Fruit fly (Drosophila melanogaster) S2 (cell line): ENCODE data around the gene CG11068.
A peak's percentile ranks its signal among the peaks of the same experiment; 100 is the strongest.

Experiments used
- CG8478 ChIP-seq: fragments of >200 bp; optimal IDR thresholded peaks from 2 replicates; lab custom pipeline; 2018
- CTCF ChIP-seq, 2 experiments: fragments of >200 bp; optimal IDR thresholded peaks; 2 replicates each; lab custom pipeline; 2018

Gene CG11068

DNA sequence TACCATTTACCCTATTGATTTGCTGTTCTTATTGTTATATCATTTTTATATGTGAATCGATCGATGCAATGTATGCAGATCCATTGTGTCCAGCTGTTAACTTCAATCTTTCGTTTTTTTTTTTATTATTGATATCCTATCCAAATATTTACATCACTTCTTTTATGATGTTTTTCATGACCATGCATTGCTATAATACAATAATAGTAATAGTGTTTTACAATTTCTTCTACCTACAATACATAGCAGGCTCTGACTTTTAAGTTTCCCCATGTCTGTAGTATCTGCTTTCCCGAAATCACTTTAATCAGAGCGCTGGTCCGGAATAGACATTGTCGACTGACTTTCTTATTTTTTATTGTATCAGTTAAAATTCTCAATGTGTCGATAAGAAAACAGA is at the start of gene CG11068:
Gene CG11068 (plus strand): TSS at position 301 of the 400 bp plus-strand sequence.
- TF ChIP-seq CTCF (optimal IDR thresholded peaks at IDR 0.05; lab: Kevin White, UChicago): no peak
- TF ChIP-seq CG8478 (lab: Kevin White, UChicago): no peak

DNA sequence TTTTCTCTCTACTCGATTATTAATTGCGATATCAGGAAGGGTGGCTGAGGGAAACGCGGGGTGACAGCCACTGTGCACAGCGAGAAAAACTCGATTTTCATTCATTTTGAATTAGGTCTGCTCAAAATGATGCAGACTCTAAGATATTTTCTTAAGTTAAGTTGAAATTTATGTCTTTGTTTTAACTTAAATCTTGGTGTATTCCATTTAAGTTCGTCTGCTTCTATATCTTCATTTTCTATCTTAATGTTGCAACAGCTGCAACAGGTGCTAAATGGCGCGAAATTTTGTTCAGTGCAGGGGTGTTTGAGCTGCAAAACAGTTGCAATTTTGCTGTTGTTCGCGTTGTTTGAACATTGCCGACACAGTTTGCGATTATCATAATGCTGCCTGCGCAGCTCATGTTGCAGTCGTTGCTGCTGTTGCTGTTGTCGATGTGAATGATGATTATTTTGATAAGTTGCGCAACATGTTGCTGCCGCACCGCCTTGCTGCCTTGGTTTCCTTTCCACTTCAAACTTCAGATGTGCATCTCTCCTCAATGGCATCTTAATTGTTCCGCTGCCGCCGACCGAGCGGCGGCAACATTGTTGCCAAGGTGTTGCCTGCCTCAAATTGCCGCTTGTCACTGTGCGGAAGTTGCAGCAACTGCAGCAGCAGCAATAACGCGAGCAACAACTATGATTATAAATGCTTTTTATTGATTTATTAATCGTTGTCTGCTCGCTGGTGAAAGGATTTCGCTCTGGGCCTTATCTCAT is 48.8 kb upstream of the CG11068 start:
- no peak for TF ChIP-seq CTCF (optimal IDR thresholded peaks at IDR 0.05; lab: Kevin White, UChicago)
- no peak for TF ChIP-seq CG8478 (lab: Kevin White, UChicago)

DNA sequence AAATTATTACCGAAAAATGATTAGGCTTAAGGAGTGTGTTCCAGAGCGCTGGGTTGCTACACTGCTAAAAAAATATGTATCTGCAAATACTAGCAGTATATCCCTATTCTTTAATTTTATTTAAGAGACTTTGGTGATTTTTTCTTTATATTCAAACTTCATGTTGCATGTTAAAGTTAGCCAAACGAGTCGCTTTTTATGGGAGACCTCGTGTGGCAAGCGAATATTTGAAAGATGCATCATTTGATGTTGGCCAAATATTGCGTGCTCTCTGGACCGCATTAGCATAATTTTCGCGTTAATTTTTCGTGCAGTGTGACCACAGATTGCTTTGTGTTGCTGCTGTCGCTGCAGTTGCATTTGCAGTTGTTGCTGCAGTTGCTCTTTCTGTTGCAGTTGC is 47.9 kb upstream of the CG11068 start:
- TF ChIP-seq CG8478 (lab: Kevin White, UChicago) (no peak), CTCF (optimal IDR thresholded peaks at IDR 0.05; lab: Kevin White, UChicago) (no peak)

DNA sequence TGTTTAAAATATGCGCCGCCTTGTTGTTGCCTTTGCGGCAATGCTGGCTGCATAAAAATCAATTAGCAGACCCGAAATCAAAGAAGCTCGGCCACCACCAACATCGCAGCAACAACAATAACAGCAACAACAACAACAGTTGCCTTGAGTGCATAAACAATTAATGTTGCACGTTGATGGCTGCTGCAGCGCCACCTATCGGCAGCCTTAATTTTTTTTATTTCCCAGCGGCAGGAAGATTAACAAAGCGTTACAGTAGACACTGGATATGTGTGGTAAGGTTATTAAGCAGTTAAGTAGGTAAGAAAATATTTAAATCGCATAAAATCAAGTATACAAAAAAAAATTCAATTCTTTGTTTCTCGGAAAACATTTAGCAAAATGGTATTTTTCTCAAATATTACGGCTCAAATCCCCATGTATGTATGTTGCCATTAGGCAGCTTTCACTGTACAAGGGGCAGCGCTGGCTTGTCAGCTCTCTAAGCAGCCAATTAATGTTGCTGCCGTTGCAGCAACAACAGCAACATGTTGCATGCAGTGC is 46.0 kb upstream of the CG11068 start:
- TF ChIP-seq CG8478 (lab: Kevin White, UChicago) (no peak), CTCF (optimal IDR thresholded peaks at IDR 0.05; lab: Kevin White, UChicago) (peak; percentile 53 to 67)

DNA sequence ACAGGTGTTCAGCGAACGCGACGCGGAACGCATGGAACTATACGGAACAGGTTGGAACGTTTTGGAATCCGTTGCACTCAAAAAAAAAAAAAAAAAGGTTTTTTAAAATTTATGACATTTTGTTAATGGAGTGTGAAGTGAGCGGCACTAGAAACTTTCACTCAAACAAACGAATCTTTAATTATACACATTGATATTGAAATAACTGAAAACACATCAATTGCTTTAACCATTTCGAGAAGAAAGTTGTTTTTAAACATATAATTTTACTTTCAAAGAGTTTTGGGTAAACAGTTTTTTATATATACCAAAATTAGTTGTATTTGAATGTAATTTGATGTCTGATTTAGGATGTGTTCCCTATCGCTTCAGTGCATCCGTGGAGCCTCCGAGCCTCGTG is 43.9 kb upstream of the CG11068 start:
- TF ChIP-seq CTCF (optimal IDR thresholded peaks at IDR 0.05; lab: Kevin White, UChicago) (no peak), CG8478 (lab: Kevin White, UChicago) (no peak)

DNA sequence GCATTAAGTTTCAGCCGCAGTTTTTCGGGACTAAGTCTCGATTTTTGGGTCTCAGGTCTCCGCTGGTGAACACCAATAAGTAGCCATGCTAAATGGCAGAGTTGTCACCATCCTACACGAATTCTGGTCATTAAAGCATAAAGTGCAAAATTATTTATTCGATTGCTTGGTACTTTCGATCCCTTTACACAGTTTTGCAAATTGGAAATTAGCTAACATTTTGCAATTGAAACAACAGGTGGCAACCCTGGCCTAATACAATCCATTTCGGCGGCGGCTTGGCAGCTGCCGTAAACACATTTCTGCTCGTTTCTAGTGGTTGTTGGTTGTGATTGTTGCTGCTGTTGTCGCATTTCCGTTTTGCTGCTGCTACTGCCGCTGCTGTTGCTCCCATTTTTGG is 31.8 kb upstream of the CG11068 start:
- no peak for TF ChIP-seq CG8478 (lab: Kevin White, UChicago)

DNA sequence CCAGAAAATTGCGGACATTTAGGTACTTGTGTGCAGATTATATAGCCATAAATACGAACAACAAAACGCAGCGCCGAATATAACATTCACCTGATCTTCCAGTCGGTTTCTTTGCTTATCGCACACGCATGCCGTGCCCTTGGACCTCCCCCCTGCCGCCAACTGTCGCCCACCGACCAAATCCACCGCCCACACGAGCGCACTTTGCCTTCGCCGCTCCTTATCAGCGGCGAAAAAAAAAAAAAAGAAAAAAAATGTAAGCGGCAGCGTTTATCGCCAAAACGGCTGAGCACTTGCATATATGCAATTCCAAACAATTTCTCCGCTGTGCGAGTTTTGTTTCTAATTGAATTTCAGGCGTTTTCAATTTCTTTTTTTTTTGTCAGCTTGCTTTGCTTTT is 23.6 kb upstream of the CG11068 start:
- no peak for TF ChIP-seq CTCF (optimal IDR thresholded peaks at IDR 0.05; lab: Kevin White, UChicago)
- TF ChIP-seq CG8478 (lab: Kevin White, UChicago): no peak

DNA sequence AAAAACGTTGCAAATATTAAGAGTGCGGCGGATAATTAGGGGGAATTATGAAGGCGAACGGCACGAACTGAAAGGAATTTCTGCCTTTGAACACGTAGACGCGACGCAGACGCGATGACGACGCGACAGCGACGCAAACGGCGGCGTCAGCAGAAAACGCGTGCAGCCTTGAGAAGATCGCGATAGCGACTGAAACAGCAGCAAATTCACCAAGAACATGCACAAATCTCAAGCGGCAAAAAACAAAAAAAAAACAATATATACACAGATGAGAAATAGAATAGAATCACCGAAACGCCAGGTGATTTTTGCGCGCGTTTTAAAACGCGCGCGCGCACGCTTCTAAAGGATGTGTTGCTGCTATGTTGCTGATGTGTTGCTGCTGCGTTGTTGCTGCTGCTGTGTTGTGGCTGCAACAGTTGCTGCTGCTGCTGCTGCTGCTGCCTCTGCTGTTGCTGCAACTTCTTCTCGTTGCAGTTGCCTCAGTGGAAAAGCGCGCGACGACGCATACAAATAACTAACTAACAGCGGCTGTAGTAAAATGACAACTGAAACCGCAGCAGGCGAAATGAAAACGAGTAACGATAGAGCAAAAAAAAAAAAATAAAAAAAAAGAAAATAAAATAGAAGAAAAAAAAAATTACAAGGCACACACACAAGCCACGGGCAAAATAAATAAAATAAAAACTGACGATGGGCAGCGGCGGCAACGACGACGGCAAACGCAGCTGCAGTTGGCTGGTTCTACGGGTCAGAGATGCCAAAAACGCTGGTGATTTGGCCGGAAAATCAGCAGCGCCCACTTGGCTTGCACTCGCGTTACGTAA is 22.0 kb upstream of the CG11068 start:
- TF ChIP-seq CTCF (optimal IDR thresholded peaks at IDR 0.05; lab: Kevin White, UChicago) (no peak), CG8478 (lab: Kevin White, UChicago) (no peak)

DNA sequence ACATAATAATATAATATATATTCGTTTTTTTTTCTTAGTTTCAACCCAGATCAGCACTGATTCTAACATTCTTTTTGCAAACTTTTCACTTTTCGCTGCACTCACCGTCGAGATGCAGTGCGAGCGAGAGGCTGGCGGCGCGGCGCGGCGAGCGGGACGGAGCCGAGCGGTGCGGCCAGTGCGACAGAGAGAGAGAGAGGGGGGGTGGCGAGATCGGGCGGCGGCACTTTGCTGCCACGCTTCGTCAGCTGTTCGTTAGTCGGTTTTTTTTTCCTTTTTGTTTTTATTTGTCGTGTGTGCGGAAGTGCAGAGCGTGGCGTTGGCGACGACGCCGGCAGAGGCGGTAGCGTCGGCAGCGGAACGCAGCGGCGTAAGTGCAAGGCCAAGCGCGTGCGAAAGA is 21.2 kb upstream of the CG11068 start:
- TF ChIP-seq CG8478 (lab: Kevin White, UChicago) (no peak), CTCF (optimal IDR thresholded peaks at IDR 0.05; lab: Kevin White, UChicago) (no peak)

DNA sequence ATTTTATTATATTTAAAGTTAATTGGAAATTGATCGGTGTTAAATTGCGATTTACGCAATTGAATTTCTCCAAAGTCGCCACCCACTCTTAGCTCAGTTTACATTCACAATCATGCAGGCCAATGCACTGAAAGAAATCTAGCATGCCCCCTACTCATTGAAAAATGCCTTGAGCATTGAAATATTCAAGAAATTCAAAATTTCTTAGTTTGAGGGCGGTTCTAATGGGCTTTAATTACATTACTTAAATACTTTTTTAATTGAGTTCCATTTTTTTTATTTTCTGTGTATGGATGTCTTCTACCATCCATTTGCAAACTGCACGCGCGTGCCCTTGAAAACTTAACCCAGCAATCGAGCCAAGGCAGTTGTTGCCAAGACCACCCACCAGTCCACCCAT is 20.7 kb upstream of the CG11068 start:
- TF ChIP-seq CG8478 (lab: Kevin White, UChicago) (no peak), CTCF (optimal IDR thresholded peaks at IDR 0.05; lab: Kevin White, UChicago) (no peak)

DNA sequence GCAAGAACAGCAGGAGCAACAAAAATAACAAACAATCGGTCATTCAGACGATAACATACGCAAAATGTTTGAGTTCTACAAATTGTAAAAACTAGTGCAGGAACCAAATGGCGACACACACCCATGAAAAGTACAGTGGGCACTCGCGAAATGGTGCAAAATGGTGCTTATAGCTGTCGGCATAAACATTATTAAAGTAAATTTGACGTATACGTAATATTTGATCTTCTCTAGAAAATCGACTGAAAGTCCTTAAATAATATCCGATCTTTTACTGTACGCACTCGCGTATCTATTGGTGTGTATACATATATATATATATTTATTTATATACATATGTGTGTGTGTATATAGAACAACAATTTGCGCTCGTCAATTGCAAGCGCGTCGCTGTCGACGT is 19.5 kb upstream of the CG11068 start:
- TF ChIP-seq CTCF (optimal IDR thresholded peaks at IDR 0.05; lab: Kevin White, UChicago) (no peak), CG8478 (lab: Kevin White, UChicago) (no peak)

DNA sequence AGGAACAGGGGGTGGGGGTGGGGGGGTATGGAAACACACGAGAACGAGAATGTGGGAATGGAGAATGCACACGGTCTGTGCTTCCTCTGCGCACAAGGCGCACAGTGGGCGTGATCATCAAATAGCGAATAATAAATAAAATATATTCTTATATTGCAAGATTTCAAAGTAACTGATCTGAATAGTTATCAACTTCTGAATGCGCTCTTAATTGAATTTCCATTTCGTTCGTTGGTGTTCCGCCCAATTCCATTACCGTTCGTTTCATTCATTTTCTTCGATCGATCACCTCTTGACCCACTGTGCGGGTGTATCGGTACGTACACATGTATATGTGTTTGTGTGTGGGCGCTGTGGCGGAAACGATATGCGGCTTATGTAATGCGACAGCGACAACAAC is 18.8 kb upstream of the CG11068 start:
- TF ChIP-seq CTCF (optimal IDR thresholded peaks at IDR 0.05; lab: Kevin White, UChicago) (no peak), CG8478 (lab: Kevin White, UChicago) (no peak)

DNA sequence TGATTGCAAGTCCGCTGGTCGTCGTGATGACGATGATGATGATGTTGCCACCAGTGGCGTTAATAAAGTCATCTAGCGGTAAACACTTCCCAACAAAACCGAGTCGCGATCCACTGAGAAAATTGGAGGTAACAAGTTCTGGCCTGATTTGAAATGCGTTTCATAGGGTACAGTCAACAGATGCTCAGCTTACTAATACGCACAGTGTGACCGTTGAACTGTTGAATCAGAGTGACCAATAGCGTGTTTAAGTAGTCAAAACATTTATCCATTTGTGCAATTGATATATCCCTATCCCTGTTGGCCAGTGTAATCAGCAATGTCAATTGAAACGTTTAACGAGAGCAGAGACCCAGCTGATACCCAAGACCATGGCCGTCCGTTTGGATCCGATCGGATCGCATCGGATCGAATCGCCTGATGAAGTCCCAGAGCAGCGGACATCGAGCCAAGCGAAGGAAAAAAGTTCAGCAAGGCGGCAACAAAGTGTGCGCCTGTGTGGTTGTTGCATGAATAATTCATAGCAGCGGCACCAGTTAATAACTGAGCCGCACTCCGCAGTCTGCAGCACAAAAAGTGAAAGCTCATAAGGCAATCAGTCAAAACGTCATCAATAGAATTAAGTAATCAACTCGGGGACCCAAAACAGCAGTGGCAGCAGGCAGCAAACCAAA is 6.8 kb upstream of the CG11068 start:
- TF ChIP-seq CTCF (optimal IDR thresholded peaks at IDR 0.05; lab: Kevin White, UChicago) (no peak), CG8478 (lab: Kevin White, UChicago) (no peak)

DNA sequence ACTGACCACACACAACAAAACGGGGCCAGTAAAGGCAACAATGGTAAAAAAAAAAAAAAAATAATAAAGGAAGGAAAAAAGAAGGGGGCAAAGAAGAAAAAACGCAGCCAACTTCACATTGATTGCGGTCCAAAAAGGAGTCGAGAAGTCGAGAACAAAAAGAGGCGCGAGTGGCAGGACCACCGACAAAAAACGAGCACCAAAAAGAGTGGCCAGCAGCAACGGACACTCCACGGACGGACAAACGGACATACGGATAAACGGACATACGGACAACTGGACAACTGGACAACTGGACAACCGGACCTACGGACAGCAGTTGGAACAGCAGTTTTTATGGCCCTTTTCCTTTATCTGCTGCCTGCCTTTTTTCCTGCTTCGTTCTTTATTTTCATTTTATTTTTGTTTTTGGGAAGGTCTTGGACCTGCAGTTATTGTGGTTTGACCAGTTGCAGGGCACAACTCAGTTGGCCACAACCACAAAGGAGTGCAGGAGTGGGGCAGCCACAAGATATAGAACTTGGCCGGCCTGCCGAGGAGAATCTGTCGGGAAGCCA is 6.2 kb upstream of the CG11068 start:
- TF ChIP-seq CG8478 (lab: Kevin White, UChicago): no peak
- no peak for TF ChIP-seq CTCF (optimal IDR thresholded peaks at IDR 0.05; lab: Kevin White, UChicago)
